Worm (Caenorhabditis elegans) whole organism, mixed stage, embryonic: ENCODE measurements around the gene srbc-75.

Experiments used
- bed-3 ChIP-seq: fragments of 200-800 bp; sonication (Bioruptor generic); optimal IDR thresholded peaks from 3 replicates; lab custom pipeline; 2018; ENCODE audit warnings: mild to moderate bottlenecking, missing genetic modification characterization, moderate library complexity, missing compliant biosample characterization
- nhr-12 ChIP-seq: fragments of 150-350 bp; optimal IDR thresholded peaks from 2 replicates; lab custom pipeline; 2014; ENCODE audit warnings: missing biosample characterization, missing genetic modification characterization
- nhr-76 ChIP-seq: sonication (generic microtip); optimal IDR thresholded peaks from 2 replicates; lab custom pipeline; 2017; ENCODE audit warnings: missing biosample characterization, missing genetic modification characterization
- pha-4 ChIP-seq: fragments of 150-350 bp; optimal IDR thresholded peaks from 2 replicates; lab custom pipeline; 2018; ENCODE audit warnings: missing biosample characterization, missing genetic modification reagents, missing genetic modification characterization

- TF ChIP-seq nhr-12 = no peak
- no peak for TF ChIP-seq pha-4
- no peak for TF ChIP-seq bed-3 (GFP tag; lab: Kevin White, UChicago)
- no peak for TF ChIP-seq nhr-76 (tag; lab: Kevin White, UChicago)
Measured at ce11 chrV:15241259-15241658, 12.4 kb upstream of the srbc-75 start, which contains the start of gene chil-12.
